Fruit fly (Drosophila melanogaster) whole organism, wandering third instar larva: Measurements from ENCODE around the gene IntS6.

Experiments used
- Myc ChIP-seq: fragments of >200 bp; optimal IDR thresholded peaks from 2 replicates; lab custom pipeline; 2017
- OdsH ChIP-seq: fragments of 200-800 bp; sonication (Bioruptor generic); optimal IDR thresholded peaks from 2 replicates; lab custom pipeline; 2016; ENCODE audit warnings: missing biosample characterization, mild to moderate bottlenecking, missing genetic modification characterization
- h ChIP-seq: fragments of 200-800 bp; sonication (Bioruptor generic); optimal IDR thresholded peaks from 3 replicates; lab custom pipeline; 2016; ENCODE audit warnings: missing biosample characterization, mild to moderate bottlenecking, missing genetic modification characterization
- lola ChIP-seq: fragments of >200 bp; optimal IDR thresholded peaks from 2 replicates; lab custom pipeline; 2017; ENCODE audit warnings: missing biosample characterization, missing genetic modification characterization
- psq ChIP-seq: fragments of 200-800 bp; sonication (Bioruptor generic); optimal IDR thresholded peaks from 3 replicates; lab custom pipeline; 2017; ENCODE audit warnings: missing biosample characterization, mild to moderate bottlenecking, missing genetic modification characterization, moderate library complexity
- rgr ChIP-seq: fragments of 200-800 bp; sonication (Bioruptor generic); optimal IDR thresholded peaks from 3 replicates; lab custom pipeline; 2016; ENCODE audit warnings: missing biosample characterization, mild to moderate bottlenecking, missing genetic modification characterization
- tai ChIP-seq: sonication (Bioruptor generic); optimal IDR thresholded peaks from 2 replicates; lab custom pipeline; 2016; ENCODE audit warnings: missing biosample characterization, missing genetic modification characterization
- woc ChIP-seq: sonication (Bioruptor generic); optimal IDR thresholded peaks from 2 replicates; lab custom pipeline; 2016; ENCODE audit warnings: missing biosample characterization, mild to moderate bottlenecking, missing genetic modification characterization

- peak; percentile 70 for TF ChIP-seq woc
- peak; percentile 48 for TF ChIP-seq OdsH
- no peak for TF ChIP-seq Myc (lab: Kevin White, UChicago)
- no peak for TF ChIP-seq lola (GFP tag; lab: Kevin White, UChicago)
- no peak for TF ChIP-seq tai (GFP tag; lab: Kevin White, UChicago)
- peak; percentile 72 for TF ChIP-seq h (GFP tag; lab: Kevin White, UChicago)
- TF ChIP-seq rgr (GFP tag; lab: Kevin White, UChicago) = peak; percentile 63
- TF ChIP-seq psq (GFP tag; lab: Kevin White, UChicago) = peak; percentile 44
These were observed 47.1 kb downstream of the IntS6 start for dm6 chrX:5699824-5700498.
